Fruit fly (Drosophila melanogaster) S2 (cell line): Measurements from ENCODE around the gene Trx2.

Experiments
- CG8478 ChIP-seq: fragments of >200 bp; optimal IDR thresholded peaks from 2 replicates; lab custom pipeline; 2018
- CTCF ChIP-seq, 2 experiments: fragments of >200 bp; optimal IDR thresholded peaks; 2 replicates each; lab custom pipeline; 2018

DNA sequence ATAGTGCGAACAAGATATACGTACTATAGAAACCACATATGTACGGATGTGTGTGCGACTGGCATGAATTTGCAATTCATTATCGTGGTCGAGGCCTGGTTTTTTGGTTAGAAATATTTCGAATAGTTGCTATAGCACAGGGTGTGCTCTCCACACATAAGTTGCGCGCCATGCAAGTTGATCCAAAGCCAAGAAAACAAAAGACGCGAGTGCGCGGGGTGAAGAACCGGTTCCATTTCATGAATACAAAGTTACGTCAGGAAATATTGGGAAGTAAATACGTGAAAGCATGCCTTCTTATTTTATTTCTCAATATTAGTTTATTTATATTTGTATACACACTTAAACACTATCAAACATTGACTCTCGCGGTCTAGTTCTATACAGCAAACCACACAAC, 956 bp downstream of the Trx2 start:
- TF ChIP-seq CG8478 (lab: Kevin White, UChicago) = no peak
- no peak for TF ChIP-seq CTCF (optimal IDR thresholded peaks at IDR 0.05; lab: Kevin White, UChicago)
